Fruit fly (Drosophila melanogaster): ENCODE results near the gene CG42266.

CG42266 gene

dm6 chr2L:16329102-16329520 is 11.1 kb downstream of the CG42266 start, which contains the start of gene mRpL4 (continued):
- TF ChIP-seq CG18476 (GFP tag; optimal IDR thresholded peaks at IDR 0.05) = peak; percentile 43
- peak in 1 of 2 experiments; percentile 31 for TF ChIP-seq crp (GFP tag; optimal IDR thresholded peaks at IDR 0.05)
- 0 out of 3 replicates have a peak, but pooled peaks have one; percentile 29 for TF ChIP-seq CG6175 (GFP tag; IDR thresholded peaks at IDR 0.05)
- TF ChIP-seq HLHmδ (GFP tag; optimal IDR thresholded peaks at IDR 0.05) = no peak
- TF ChIP-seq amos (GFP tag; IDR thresholded peaks at IDR 0.05; ENCODE audit: partially characterized antibody) = peak; percentile 99
- TF ChIP-seq ato (GFP tag; IDR thresholded peaks at IDR 0.05; ENCODE audit: partially characterized antibody) = peak; percentile 99
- TF ChIP-seq cg (GFP tag; optimal IDR thresholded peaks at IDR 0.05) = no peak
- TF ChIP-seq kay (GFP tag; optimal IDR thresholded peaks at IDR 0.05) = peak; percentile 69
- TF ChIP-seq ERR (GFP tag; optimal IDR thresholded peaks at IDR 0.05) = peak; percentile 44
- TF ChIP-seq CG12391 (tag; optimal IDR thresholded peaks at IDR 0.05) = peak; percentile 72
- TF ChIP-seq salm (tag; optimal IDR thresholded peaks at IDR 0.05) = no peak
- TF ChIP-seq CG4424 (GFP tag; optimal IDR thresholded peaks at IDR 0.05) = peak; percentile 77
- peak; percentile 59 for TF ChIP-seq CG13894 (tag; optimal IDR thresholded peaks at IDR 0.05)
- TF ChIP-seq lola (GFP tag; optimal IDR thresholded peaks at IDR 0.05) = peak in 1 of 3 experiments; percentile 47
- TF ChIP-seq nom (GFP tag; optimal IDR thresholded peaks at IDR 0.05) = no peak
- TF ChIP-seq slou (GFP tag; optimal IDR thresholded peaks at IDR 0.05) = peak; percentile 60
- no peak for TF ChIP-seq Hey (tag; optimal IDR thresholded peaks at IDR 0.05)
- TF ChIP-seq Rx (GFP tag; IDR thresholded peaks at IDR 0.05) = peak; percentile 66
- peak; percentile 47 for TF ChIP-seq ab (GFP tag; optimal IDR thresholded peaks at IDR 0.05)
- peak; percentile 48 for TF ChIP-seq CG13424 (tag; optimal IDR thresholded peaks at IDR 0.05)
- TF ChIP-seq CG17186 (GFP tag; optimal IDR thresholded peaks at IDR 0.05) = peak; percentile 84
- TF ChIP-seq CG2199 (GFP tag; IDR thresholded peaks at IDR 0.05) = peak; percentile 87
- peak; percentile 17 for TF ChIP-seq Oli (tag; optimal IDR thresholded peaks at IDR 0.05)
- TF ChIP-seq CG11723 (GFP tag; optimal IDR thresholded peaks at IDR 0.05) = no peak
- TF ChIP-seq eyg (GFP tag; optimal IDR thresholded peaks at IDR 0.05) = no peak
- peak; percentile 13 for TF ChIP-seq NC2α (GFP tag; optimal IDR thresholded peaks at IDR 0.05)
- TF ChIP-seq Hr78 (GFP tag; optimal IDR thresholded peaks at IDR 0.05) = no peak
- TF ChIP-seq unc-4 (GFP tag; IDR thresholded peaks at IDR 0.05; ENCODE audit: partially characterized antibody) = peak; percentile 98
- TF ChIP-seq CG16863 (GFP tag; optimal IDR thresholded peaks at IDR 0.05) = peak; percentile 57
- TF ChIP-seq CG31365 (tag; optimal IDR thresholded peaks at IDR 0.05) = no peak
- peak; percentile 48 for TF ChIP-seq CG3065 (GFP tag; optimal IDR thresholded peaks at IDR 0.05)
- TF ChIP-seq aop (GFP tag; IDR thresholded peaks at IDR 0.05) = no peak
- no peak for TF ChIP-seq ac (GFP tag; optimal IDR thresholded peaks at IDR 0.05)
- peak; percentile 69 for TF ChIP-seq NfI (GFP tag; optimal IDR thresholded peaks at IDR 0.05)
- peak; percentile 60 for TF ChIP-seq NC2β (GFP tag; optimal IDR thresholded peaks at IDR 0.05)
- TF ChIP-seq CG14965 (GFP tag; optimal IDR thresholded peaks at IDR 0.05; ENCODE audit: borderline replicate concordance) = no peak
- TF ChIP-seq bigmax (GFP tag; optimal IDR thresholded peaks at IDR 0.05) = no peak
- TF ChIP-seq CTCF (GFP tag; optimal IDR thresholded peaks at IDR 0.05) = peak; percentile 14
- TF ChIP-seq inv (GFP tag; IDR thresholded peaks at IDR 0.05; ENCODE audit: partially characterized antibody) = peak; percentile 98
- peak; percentile 84 for TF ChIP-seq sob (GFP tag; IDR thresholded peaks at IDR 0.05)
- no peak for TF ChIP-seq Max (GFP tag; optimal IDR thresholded peaks at IDR 0.05)
- TF ChIP-seq B-H1 (GFP tag; IDR thresholded peaks at IDR 0.05) = peak; percentile 35; the same call in 1 of the 3 replicates
- TF ChIP-seq Opbp (GFP tag; IDR thresholded peaks at IDR 0.05; ENCODE audit: partially characterized antibody) = peak; percentile 99
- no peak for TF ChIP-seq CG10147 (GFP tag; optimal IDR thresholded peaks at IDR 0.05)
- TF ChIP-seq gsb (GFP tag; IDR thresholded peaks at IDR 0.05) = peak; percentile 14; the same call in 1 of the 2 replicates
- no peak for TF ChIP-seq abd-A (tag; optimal IDR thresholded peaks at IDR 0.05)
- TF ChIP-seq CG7271 (tag; optimal IDR thresholded peaks at IDR 0.05) = no peak
- peak; percentile 82 for TF ChIP-seq HLH54F (GFP tag; optimal IDR thresholded peaks at IDR 0.05)
- TF ChIP-seq ken (GFP tag; IDR thresholded peaks at IDR 0.05) = peak; percentile 65; the same call in 1 of the 3 replicates
- no peak for TF ChIP-seq Deaf1 (tag; optimal IDR thresholded peaks at IDR 0.05)

Measured in whole organism, embryonic.